Worm (Caenorhabditis elegans) whole organism, L4/young adult: ENCODE data around the gene T21D12.7.

ENCODE experiments used
- W03F9.2 ChIP-seq: fragments of 150-350 bp; optimal IDR thresholded peaks from 2 replicates; lab custom pipeline; 2014; ENCODE audit warnings: missing biosample characterization, missing genetic modification characterization
- dao-5 ChIP-seq: sonication (generic microtip); optimal IDR thresholded peaks from 2 replicates; lab custom pipeline; 2016; ENCODE audit warnings: missing genotype, missing genetic modification characterization, moderate library complexity, missing compliant biosample characterization
- him-1 ChIP-seq: sonication (generic microtip); optimal IDR thresholded peaks from 2 replicates; lab custom pipeline; 2016; ENCODE audit warnings: missing genotype, missing genetic modification reagents, missing genetic modification characterization, missing compliant biosample characterization

ce11 chrIV:324759-325158, 33.5 kb upstream of the T21D12.7 start, which contains the start of gene drl-1:
- TF ChIP-seq him-1 (tag; lab: Kevin White, UChicago) (no peak), dao-5 (tag; lab: Kevin White, UChicago) (no peak), W03F9.2 (no peak)
